Worm (Caenorhabditis elegans) whole organism, L1 larva: Measurements from ENCODE around the gene C17A2.3.

ENCODE experiments used
- C04F5.9 ChIP-seq: sonication (generic microtip); optimal IDR thresholded peaks from 2 replicates; lab custom pipeline; 2016; ENCODE audit warnings: missing genetic modification characterization, missing compliant biosample characterization
- C16A3.4 ChIP-seq: fragments of 150-350 bp; optimal IDR thresholded peaks from 2 replicates; lab custom pipeline; 2014; ENCODE audit warnings: missing biosample characterization, missing genetic modification characterization
- F16B12.6 ChIP-seq: fragments of 150-350 bp; optimal IDR thresholded peaks from 2 replicates; lab custom pipeline; 2014; ENCODE audit warnings: missing biosample characterization, missing genetic modification characterization
- alr-1 ChIP-seq: fragments of 200-800 bp; sonication (Bioruptor generic); optimal IDR thresholded peaks from 2 replicates; lab custom pipeline; 2018; ENCODE audit warnings: borderline replicate concordance, mild to moderate bottlenecking, missing genetic modification characterization, missing compliant biosample characterization
- blmp-1 ChIP-seq: fragments of 150-350 bp; optimal IDR thresholded peaks from 2 replicates; lab custom pipeline; 2014; ENCODE audit warnings: missing biosample characterization, missing genetic modification characterization
- ceh-63 ChIP-seq: fragments of 200-800 bp; sonication (Bioruptor generic); optimal IDR thresholded peaks from 2 replicates; lab custom pipeline; 2018; ENCODE audit warnings: mild to moderate bottlenecking, missing genetic modification characterization, missing compliant biosample characterization
- ceh-8 ChIP-seq: fragments of 200-800 bp; sonication (Bioruptor generic); optimal IDR thresholded peaks from 2 replicates; lab custom pipeline; 2018; ENCODE audit warnings: mild to moderate bottlenecking, missing genetic modification characterization, moderate library complexity, missing compliant biosample characterization
- ceh-82 ChIP-seq, 3 experiments: fragments of 150-350 bp in 1 of 3; sonication (generic microtip) in 2 of 3; optimal IDR thresholded peaks; 2 replicates each; lab custom pipeline; 2014 to 2017; ENCODE audit warnings: missing biosample characterization in 3 of 3, missing genetic modification characterization in 3 of 3
- efl-1 ChIP-seq, 4 experiments: fragments of 150-350 bp; optimal IDR thresholded peaks in 3 of 4; peaks in 1 of 4; 1 replicate in 1 of 4; 2 replicates in 3 of 4; lab custom pipeline; 2014; ENCODE audit warnings: missing biosample characterization in 2 of 4, missing genetic modification characterization in 2 of 4, missing genetic modification reagents in 2 of 4
- egl-27 ChIP-seq, 2 experiments: fragments of 150-350 bp in 1 of 2; sonication (generic microtip); optimal IDR thresholded peaks; 3 replicates each; lab custom pipeline; 2017 to 2018; ENCODE audit warnings: missing biosample characterization in 2 of 2, missing genetic modification characterization in 2 of 2, missing genetic modification reagents in 2 of 2
- ets-5 ChIP-seq: fragments of 200-800 bp; sonication (Bioruptor generic); IDR thresholded peaks from 2 replicates; pipeline ENCODE4 v1.3.6; 2022; ENCODE audit warnings: missing genetic modification characterization, missing compliant biosample characterization
- fkh-10 ChIP-seq: sonication (generic microtip); optimal IDR thresholded peaks from 2 replicates; lab custom pipeline; 2017; ENCODE audit warnings: missing biosample characterization, missing genetic modification reagents, missing genetic modification characterization
- grh-1 ChIP-seq: fragments of 200-800 bp; sonication (Bioruptor generic); IDR thresholded peaks from 2 replicates; pipeline ENCODE4 v1.3.6; 2022; ENCODE audit warnings: missing genetic modification reagents, missing genetic modification characterization, missing compliant biosample characterization
- hlh-4 ChIP-seq: sonication (generic microtip); optimal IDR thresholded peaks from 2 replicates; lab custom pipeline; 2016; ENCODE audit warnings: mild to moderate bottlenecking, missing genetic modification characterization, missing compliant biosample characterization
- isw-1 ChIP-seq: fragments of 200-800 bp; sonication (Bioruptor generic); IDR thresholded peaks from 2 replicates; pipeline ENCODE4 v1.3.6; 2022; ENCODE audit warnings: missing genetic modification characterization, missing compliant biosample characterization
- jun-1 ChIP-seq: fragments of 150-350 bp; optimal IDR thresholded peaks from 2 replicates; lab custom pipeline; 2014; ENCODE audit warnings: missing biosample characterization, missing genetic modification reagents, missing genetic modification characterization
- lin-39 ChIP-seq: fragments of 150-350 bp; optimal IDR thresholded peaks from 2 replicates; lab custom pipeline; 2014; ENCODE audit warnings: missing biosample characterization, missing genetic modification reagents, missing genetic modification characterization
- lir-3 ChIP-seq: sonication (generic microtip); optimal IDR thresholded peaks from 2 replicates; lab custom pipeline; 2016; ENCODE audit warnings: mild to moderate bottlenecking, missing genetic modification characterization, moderate library complexity, missing compliant biosample characterization; ENCODE audit not compliant: poor library complexity
- mab-9 ChIP-seq: fragments of 200-800 bp; sonication (Bioruptor generic); IDR thresholded peaks from 2 replicates; pipeline ENCODE4 v1.3.6; 2022; ENCODE audit warnings: missing genetic modification reagents, missing genetic modification characterization, missing compliant biosample characterization
- mdl-1 ChIP-seq, 2 experiments: fragments of 150-350 bp; optimal IDR thresholded peaks; 2 replicates each; lab custom pipeline; 2014 to 2017; ENCODE audit warnings: missing biosample characterization in 2 of 2, missing genetic modification characterization in 2 of 2, inconsistent platforms in 1 of 2
- mef-2 ChIP-seq: fragments of 150-350 bp; optimal IDR thresholded peaks from 2 replicates; lab custom pipeline; 2014; ENCODE audit warnings: missing biosample characterization, missing genetic modification characterization
- mep-1 ChIP-seq: fragments of 150-350 bp; optimal IDR thresholded peaks from 2 replicates; lab custom pipeline; 2014; ENCODE audit warnings: missing biosample characterization, missing genetic modification characterization
- nhr-11 ChIP-seq: fragments of 150-350 bp; optimal IDR thresholded peaks from 2 replicates; lab custom pipeline; 2014; ENCODE audit warnings: missing biosample characterization, missing genetic modification characterization
- nhr-28 ChIP-seq: fragments of 150-350 bp; optimal IDR thresholded peaks from 2 replicates; lab custom pipeline; 2014; ENCODE audit warnings: missing biosample characterization, missing genetic modification characterization
- nhr-76 ChIP-seq: sonication (generic microtip); optimal IDR thresholded peaks from 2 replicates; lab custom pipeline; 2017; ENCODE audit warnings: missing biosample characterization, missing genetic modification characterization
- nhr-90 ChIP-seq: sonication (generic microtip); optimal IDR thresholded peaks from 2 replicates; lab custom pipeline; 2016; ENCODE audit warnings: mild to moderate bottlenecking, missing genetic modification characterization, missing compliant biosample characterization; ENCODE audit not compliant: poor library complexity
- sup-37 ChIP-seq: fragments of 200-800 bp; sonication (Bioruptor generic); optimal IDR thresholded peaks from 2 replicates; lab custom pipeline; 2018; ENCODE audit warnings: mild to moderate bottlenecking, missing genetic modification characterization, missing compliant biosample characterization
- tbx-2 ChIP-seq: sonication (generic microtip); optimal IDR thresholded peaks from 2 replicates; lab custom pipeline; 2016; ENCODE audit warnings: missing genetic modification characterization, missing compliant biosample characterization
- unc-130 ChIP-seq: fragments of 150-350 bp; optimal IDR thresholded peaks from 2 replicates; lab custom pipeline; 2017; ENCODE audit warnings: missing biosample characterization, missing genetic modification characterization, inconsistent platforms
- unc-62 ChIP-seq: fragments of 150-350 bp; optimal IDR thresholded peaks from 2 replicates; lab custom pipeline; 2014; ENCODE audit warnings: missing biosample characterization, missing genetic modification reagents, missing genetic modification characterization
- vab-15 ChIP-seq: sonication (generic microtip); optimal IDR thresholded peaks from 2 replicates; lab custom pipeline; 2017; ENCODE audit warnings: missing genotype, mild to moderate bottlenecking, missing genetic modification characterization, missing compliant biosample characterization
- zag-1 ChIP-seq: fragments of 150-350 bp; optimal IDR thresholded peaks from 2 replicates; lab custom pipeline; 2014; ENCODE audit warnings: missing biosample characterization, missing genetic modification characterization
- ztf-11 ChIP-seq, 2 experiments: sonication (generic microtip); optimal IDR thresholded peaks; 2 replicates each; lab custom pipeline; 2016 to 2017; ENCODE audit warnings: missing genetic modification characterization in 2 of 2, missing biosample characterization in 1 of 2, missing compliant biosample characterization in 1 of 2
- ztf-4 ChIP-seq: fragments of 150-350 bp; optimal IDR thresholded peaks from 2 replicates; lab custom pipeline; 2014; ENCODE audit warnings: missing biosample characterization, missing genetic modification characterization

C17A2.3 gene

ce11 chrII:3860826-3861225, 17.4 kb downstream of the C17A2.3 start, which contains the start of gene oac-11:
Gene oac-11 (minus strand): TSS chrII:3860926.
- TF ChIP-seq efl-1 (optimal IDR thresholded peaks at IDR 0.05; lab: Kevin White, UChicago): no peak
- TF ChIP-seq efl-1 (GFP tag; optimal IDR thresholded peaks at IDR 0.05 in 1 of 2; lab: Kevin White, UChicago): peak in 1 of 2 experiments; percentile 61
- TF ChIP-seq mab-9: no peak
- no peak for TF ChIP-seq ceh-8 (GFP tag; lab: Kevin White, UChicago)

- TF ChIP-seq C04F5.9 (tag; lab: Kevin White, UChicago) (no peak), ets-5 (no peak), ceh-82 (tag; optimal IDR thresholded peaks at IDR 0.05; lab: Kevin White, UChicago) (no peak), ztf-11 (tag; optimal IDR thresholded peaks at IDR 0.05; lab: Kevin White, UChicago) (no peak), lin-39 (tag; lab: Kevin White, UChicago) (no peak), nhr-90 (tag; lab: Kevin White, UChicago) (no peak), sup-37 (GFP tag; lab: Kevin White, UChicago) (no peak)
These were observed 18.6 kb downstream of the C17A2.3 start for ce11 chrII:3862053-3862452.

- TF ChIP-seq mep-1 (tag; lab: Kevin White, UChicago): no peak
- no peak for TF ChIP-seq hlh-4 (tag; lab: Kevin White, UChicago)
- TF ChIP-seq ztf-4 (tag; lab: Kevin White, UChicago): no peak
- no peak for TF ChIP-seq unc-130 (tag; lab: Kevin White, UChicago)
- no peak for TF ChIP-seq grh-1
- TF ChIP-seq isw-1 (GFP tag; lab: Robert Waterston, UW): no peak
- no peak for TF ChIP-seq jun-1 (tag; lab: Kevin White, UChicago)
- no peak for TF ChIP-seq blmp-1 (tag; lab: Kevin White, UChicago)
- no peak for TF ChIP-seq nhr-28 (tag; lab: Kevin White, UChicago)
- no peak for TF ChIP-seq mef-2 (tag; lab: Kevin White, UChicago)
These were observed 21.2 kb downstream of the C17A2.3 start, which contains the start of gene nhr-261 for ce11 chrII:3864652-3865051. Gene nhr-261 (minus strand): TSS chrII:3864752.

- TF ChIP-seq F16B12.6 (tag; lab: Kevin White, UChicago) (no peak), hlh-4 (tag; lab: Kevin White, UChicago) (no peak)
These were observed 26.2 kb downstream of the C17A2.3 start, which contains the start of gene oac-10 for ce11 chrII:3869601-3870000. Gene oac-10 (plus strand): TSS chrII:3869901.

- TF ChIP-seq sup-37 (GFP tag; lab: Kevin White, UChicago): no peak
- no peak for TF ChIP-seq egl-27 (tag; optimal IDR thresholded peaks at IDR 0.05; lab: Kevin White, UChicago)
- no peak for TF ChIP-seq unc-62 (GFP tag; lab: Kevin White, UChicago)
- no peak for TF ChIP-seq ceh-63 (GFP tag; lab: Kevin White, UChicago)
- TF ChIP-seq alr-1 (tag; lab: Kevin White, UChicago): no peak
- TF ChIP-seq ztf-4 (tag; lab: Kevin White, UChicago): no peak
- TF ChIP-seq zag-1 (tag; lab: Kevin White, UChicago): no peak
- no peak for TF ChIP-seq blmp-1 (tag; lab: Kevin White, UChicago)
- TF ChIP-seq C16A3.4 (tag; lab: Kevin White, UChicago): no peak
- no peak for TF ChIP-seq tbx-2 (tag; lab: Kevin White, UChicago)
- TF ChIP-seq nhr-76 (tag; lab: Kevin White, UChicago): no peak
- TF ChIP-seq vab-15 (tag; lab: Kevin White, UChicago): no peak
- TF ChIP-seq mdl-1 (tag; optimal IDR thresholded peaks at IDR 0.05; lab: Kevin White, UChicago): no peak
- TF ChIP-seq lir-3 (tag; lab: Kevin White, UChicago): no peak
- TF ChIP-seq fkh-10: no peak
- TF ChIP-seq hlh-4 (tag; lab: Kevin White, UChicago): no peak
- no peak for TF ChIP-seq nhr-11 (tag; lab: Kevin White, UChicago)
- no peak for TF ChIP-seq unc-130 (tag; lab: Kevin White, UChicago)
These were observed 33.7 kb downstream of the C17A2.3 start, which contains the start of gene nep-3 for ce11 chrII:3877127-3877526. Gene nep-3 (minus strand): TSS chrII:3877227.
